Fruit fly (Drosophila melanogaster) whole organism, embryonic: ENCODE results near the gene CG42781.

Experiments
- Atf6 ChIP-seq: fragments of 200-800 bp; sonication (Bioruptor generic); IDR thresholded peaks from 2 replicates; pipeline ENCODE4 v1.3.6; 2022; ENCODE audit warnings: missing biosample characterization, missing genetic modification characterization
- Bteb2 ChIP-seq: fragments of 200-800 bp; sonication (Bioruptor generic); optimal IDR thresholded peaks from 2 replicates; lab custom pipeline; 2016; ENCODE audit warnings: missing biosample characterization, missing genetic modification characterization
- CG10267 ChIP-seq: fragments of 200-800 bp; sonication (Bioruptor generic); optimal IDR thresholded peaks from 2 replicates; lab custom pipeline; 2018; ENCODE audit warnings: missing biosample characterization, mild to moderate bottlenecking, missing genetic modification characterization, moderate library complexity
- CG12659 ChIP-seq: fragments of 200-800 bp; sonication (Bioruptor generic); optimal IDR thresholded peaks from 3 replicates; lab custom pipeline; 2017; ENCODE audit warnings: mild to moderate bottlenecking, missing biosample characterization, missing genetic modification reagents, missing genetic modification characterization
- CG18599 ChIP-seq: fragments of 200-800 bp; sonication (Bioruptor generic); optimal IDR thresholded peaks from 3 replicates; lab custom pipeline; 2017; ENCODE audit warnings: missing biosample characterization, missing genetic modification characterization, mild to moderate bottlenecking, moderate library complexity, missing genetic modification reagents
- CG2202 ChIP-seq: fragments of 200-800 bp; sonication (Bioruptor generic); optimal IDR thresholded peaks from 2 replicates; lab custom pipeline; 2018; ENCODE audit warnings: missing biosample characterization, mild to moderate bottlenecking, missing genetic modification characterization
- CG31441 ChIP-seq: fragments of 200-800 bp; sonication (Bioruptor generic); IDR thresholded peaks from 2 replicates; pipeline ENCODE4 v1.3.6; 2022; ENCODE audit warnings: missing biosample characterization, missing genetic modification characterization
- CG3838 ChIP-seq: fragments of 200-800 bp; sonication (Bioruptor generic); optimal IDR thresholded peaks from 3 replicates; lab custom pipeline; 2016; ENCODE audit warnings: missing biosample characterization, missing genetic modification characterization
- CG4282 ChIP-seq: fragments of 200-800 bp; sonication (Bioruptor generic); optimal IDR thresholded peaks from 2 replicates; lab custom pipeline; 2016; ENCODE audit warnings: missing biosample characterization, missing genetic modification characterization
- CG4360 ChIP-seq: fragments of 200-800 bp; sonication (Bioruptor generic); IDR thresholded peaks from 2 replicates; pipeline ENCODE4 v1.3.6; 2022; ENCODE audit warnings: missing biosample characterization, missing genetic modification characterization
- CG5245 ChIP-seq: fragments of 200-800 bp; sonication (Bioruptor generic); optimal IDR thresholded peaks from 3 replicates; lab custom pipeline; 2016; ENCODE audit warnings: missing biosample characterization, missing genetic modification characterization
- CG6791 ChIP-seq: fragments of 200-800 bp; sonication (Bioruptor generic); IDR thresholded peaks from 3 replicates; pipeline ENCODE4 v1.3.6; 2022; ENCODE audit warnings: missing biosample characterization, missing genetic modification characterization; ENCODE audit not compliant: partially characterized antibody
- CG8281 ChIP-seq: fragments of 200-800 bp; sonication (Bioruptor generic); optimal IDR thresholded peaks from 2 replicates; lab custom pipeline; 2018; ENCODE audit warnings: missing biosample characterization, mild to moderate bottlenecking, missing genetic modification characterization, moderate library complexity
- CG8944 ChIP-seq: fragments of 200-800 bp; sonication (Bioruptor generic); optimal IDR thresholded peaks from 3 replicates; lab custom pipeline; 2016; ENCODE audit warnings: missing biosample characterization, missing genetic modification characterization
- CG9876 ChIP-seq: fragments of 200-800 bp; sonication (Bioruptor generic); optimal IDR thresholded peaks from 2 replicates; lab custom pipeline; 2016; ENCODE audit warnings: missing biosample characterization, missing genetic modification characterization
- D19B ChIP-seq: fragments of 200-800 bp; sonication (Bioruptor generic); optimal IDR thresholded peaks from 2 replicates; lab custom pipeline; 2017; ENCODE audit warnings: missing biosample characterization, mild to moderate bottlenecking, missing genetic modification characterization
- Doc2 ChIP-seq: fragments of 200-800 bp; sonication (Bioruptor generic); IDR thresholded peaks from 2 replicates; pipeline ENCODE4 v1.3.6; 2022; ENCODE audit warnings: missing biosample characterization, missing genetic modification characterization
- E2f2 ChIP-seq: fragments of 200-800 bp; sonication (Bioruptor generic); IDR thresholded peaks from 2 replicates; pipeline ENCODE4 v1.3.6; 2022; ENCODE audit warnings: missing biosample characterization, missing genetic modification characterization
- Eip74EF ChIP-seq, 2 experiments: fragments of 200-800 bp in 1 of 2; fragments of >200 bp in 1 of 2; sonication (Bioruptor generic) in 1 of 2; optimal IDR thresholded peaks; 2 replicates each; lab custom pipeline; 2017 to 2019; ENCODE audit warnings: missing biosample characterization in 2 of 2, missing genetic modification characterization in 2 of 2, mild to moderate bottlenecking in 1 of 2, moderate library complexity in 1 of 2
- Ets65A ChIP-seq: fragments of 200-800 bp; sonication (Bioruptor generic); peaks from one replicate; lab custom pipeline; 2016; ENCODE audit warnings: missing biosample characterization, missing genetic modification characterization
- H15 ChIP-seq: fragments of 200-800 bp; sonication (Bioruptor generic); IDR thresholded peaks from 3 replicates; pipeline ENCODE4 v1.3.6; 2022; ENCODE audit warnings: missing biosample characterization, missing genetic modification characterization
- NC2β ChIP-seq: fragments of 200-800 bp; sonication (Bioruptor generic); optimal IDR thresholded peaks from 2 replicates; lab custom pipeline; 2016; ENCODE audit warnings: missing biosample characterization, missing genetic modification characterization
- Poxn ChIP-seq: fragments of 200-800 bp; sonication (Bioruptor generic); IDR thresholded peaks from 2 replicates; pipeline ENCODE4 v1.3.6; 2022; ENCODE audit warnings: missing biosample characterization, missing genetic modification characterization
- Sox102F ChIP-seq: fragments of 200-800 bp; sonication (Bioruptor generic); optimal IDR thresholded peaks from 2 replicates; lab custom pipeline; 2018; ENCODE audit warnings: missing biosample characterization, mild to moderate bottlenecking, missing genetic modification characterization, moderate library complexity
- ara ChIP-seq: fragments of 200-800 bp; sonication (Bioruptor generic); IDR thresholded peaks from 2 replicates; pipeline ENCODE4 v1.3.6; 2022; ENCODE audit warnings: missing biosample characterization, missing genetic modification characterization
- cad ChIP-seq: fragments of >200 bp; optimal IDR thresholded peaks from 2 replicates; lab custom pipeline; 2017; ENCODE audit warnings: missing biosample characterization, missing genetic modification characterization
- dysf ChIP-seq: fragments of 200-800 bp; sonication (Bioruptor generic); IDR thresholded peaks from 3 replicates; pipeline ENCODE4 v1.3.6; 2022; ENCODE audit warnings: missing biosample characterization, missing genetic modification characterization
- ems ChIP-seq: fragments of 200-800 bp; sonication (Bioruptor generic); optimal IDR thresholded peaks from 3 replicates; lab custom pipeline; 2016; ENCODE audit warnings: missing biosample characterization, missing genetic modification characterization
- fd64A ChIP-seq: fragments of 200-800 bp; sonication (Bioruptor generic); optimal IDR thresholded peaks from 3 replicates; lab custom pipeline; 2018; ENCODE audit warnings: missing biosample characterization, mild to moderate bottlenecking, missing genetic modification characterization
- gsb ChIP-seq: fragments of 200-800 bp; sonication (Bioruptor generic); IDR thresholded peaks from 2 replicates; pipeline ENCODE4 v1.3.6; 2022; ENCODE audit warnings: missing biosample characterization, missing genetic modification characterization
- gt ChIP-seq: fragments of 200-800 bp; sonication (Bioruptor generic); IDR thresholded peaks from 2 replicates; pipeline ENCODE4 v1.3.6; 2022; ENCODE audit warnings: missing biosample characterization, missing genetic modification characterization
- hkb ChIP-seq, 2 experiments: fragments of 200-800 bp in 1 of 2; fragments of >200 bp in 1 of 2; sonication (Bioruptor generic) in 1 of 2; IDR thresholded peaks in 1 of 2; optimal IDR thresholded peaks in 1 of 2; 2 replicates each; pipeline versions ENCODE4 v1.3.6 to Lab custom; 2017 to 2022; ENCODE audit warnings: missing biosample characterization in 1 of 2, missing genetic modification characterization in 1 of 2
- inv ChIP-seq: fragments of 200-800 bp; sonication (Bioruptor generic); IDR thresholded peaks from 2 replicates; pipeline ENCODE4 v1.3.6; 2022; ENCODE audit warnings: missing biosample characterization, missing genetic modification characterization; ENCODE audit not compliant: partially characterized antibody
- jing ChIP-seq: fragments of 200-800 bp; sonication (Bioruptor generic); optimal IDR thresholded peaks from 2 replicates; lab custom pipeline; 2018; ENCODE audit warnings: missing biosample characterization, mild to moderate bottlenecking, missing genetic modification characterization
- kah ChIP-seq: fragments of 200-800 bp; sonication (Bioruptor generic); optimal IDR thresholded peaks from 2 replicates; lab custom pipeline; 2018; ENCODE audit warnings: missing biosample characterization, mild to moderate bottlenecking, missing genetic modification characterization
- lola ChIP-seq, 3 experiments: fragments of >200 bp in 2 of 3; fragments of 200-800 bp in 1 of 3; sonication (Bioruptor generic) in 1 of 3; optimal IDR thresholded peaks; 2 replicates each; lab custom pipeline; 2017 to 2019; ENCODE audit warnings: missing biosample characterization in 3 of 3, missing genetic modification characterization in 3 of 3, mild to moderate bottlenecking in 1 of 3, moderate library complexity in 1 of 3
- nau ChIP-seq: fragments of 200-800 bp; sonication (Bioruptor generic); optimal IDR thresholded peaks from 3 replicates; lab custom pipeline; 2017; ENCODE audit warnings: missing biosample characterization, mild to moderate bottlenecking, missing genetic modification characterization, missing genetic modification reagents
- nerfin-1 ChIP-seq: fragments of 200-800 bp; sonication (Bioruptor generic); optimal IDR thresholded peaks from 3 replicates; lab custom pipeline; 2019; ENCODE audit warnings: missing biosample characterization, mild to moderate bottlenecking, missing genetic modification characterization, moderate library complexity
- nerfin-2 ChIP-seq: fragments of 200-800 bp; sonication (Bioruptor generic); IDR thresholded peaks from 2 replicates; pipeline ENCODE4 v1.3.6; 2022; ENCODE audit warnings: missing biosample characterization, missing genetic modification characterization; ENCODE audit not compliant: partially characterized antibody
- onecut ChIP-seq: fragments of 200-800 bp; sonication (Bioruptor generic); IDR thresholded peaks from 2 replicates; pipeline ENCODE4 v1.3.6; 2022; ENCODE audit warnings: missing biosample characterization, missing genetic modification characterization
- org-1 ChIP-seq: fragments of 200-800 bp; sonication (Bioruptor generic); optimal IDR thresholded peaks from 2 replicates; lab custom pipeline; 2017; ENCODE audit warnings: missing biosample characterization, missing genetic modification characterization
- pita ChIP-seq: fragments of 200-800 bp; sonication (Bioruptor generic); optimal IDR thresholded peaks from 2 replicates; lab custom pipeline; 2017; ENCODE audit warnings: missing biosample characterization, mild to moderate bottlenecking, missing genetic modification characterization
- pum ChIP-seq: fragments of 200-800 bp; sonication (Bioruptor generic); optimal IDR thresholded peaks from 2 replicates; lab custom pipeline; 2016; ENCODE audit warnings: missing biosample characterization, missing genetic modification characterization
- repo ChIP-seq: fragments of 200-800 bp; sonication (Bioruptor generic); optimal IDR thresholded peaks from 2 replicates; lab custom pipeline; 2016; ENCODE audit warnings: missing biosample characterization, missing genetic modification characterization
- tll ChIP-seq, 2 experiments: fragments of 200-800 bp in 1 of 2; fragments of >200 bp in 1 of 2; sonication (Bioruptor generic) in 1 of 2; optimal IDR thresholded peaks; 2 replicates each; lab custom pipeline; 2017 to 2019; ENCODE audit warnings: missing biosample characterization in 2 of 2, missing genetic modification characterization in 2 of 2, mild to moderate bottlenecking in 1 of 2, moderate library complexity in 1 of 2
- zfh2 ChIP-seq: fragments of 200-800 bp; sonication (Bioruptor generic); optimal IDR thresholded peaks from 2 replicates; lab custom pipeline; 2016; ENCODE audit warnings: missing biosample characterization, missing genetic modification characterization

The CG42781 gene

dm6 chrX:7333858-7334800 lies 48.7 kb downstream of the CG42781 start (continued):
- peak; percentile 73 for TF ChIP-seq Ets65A
- TF ChIP-seq ara = no peak
- TF ChIP-seq, all 482 proteins: peak for 139

- peak; percentile 29 for TF ChIP-seq NC2β (GFP tag; lab: Kevin White, UChicago)
- no peak for TF ChIP-seq nau
- TF ChIP-seq Doc2 (GFP tag; lab: Robert Waterston, UW) = no peak
- TF ChIP-seq tll (GFP tag; optimal IDR thresholded peaks at IDR 0.05; lab: Kevin White, UChicago) = peak in 1 of 2 experiments; percentile 51
- peak in 1 of 3 experiments; percentile 25 for TF ChIP-seq lola (GFP tag; optimal IDR thresholded peaks at IDR 0.05; lab: Kevin White, UChicago)
- no peak for TF ChIP-seq Sox102F (GFP tag; lab: Kevin White, UChicago)
- peak; percentile 41 for TF ChIP-seq cad (GFP tag; lab: Kevin White, UChicago)
- no peak for TF ChIP-seq jing (GFP tag; lab: Kevin White, UChicago)
- TF ChIP-seq E2f2 (GFP tag; lab: Robert Waterston, UW) = no peak; the same call in 1 of the 2 replicates
- TF ChIP-seq Bteb2 (GFP tag; lab: Kevin White, UChicago) = no peak
- no peak for TF ChIP-seq D19B
- TF ChIP-seq CG3838 (GFP tag; lab: Kevin White, UChicago) = peak; percentile 56
- no peak for TF ChIP-seq CG10267 (tag; lab: Kevin White, UChicago)
- TF ChIP-seq Eip74EF (GFP tag; optimal IDR thresholded peaks at IDR 0.05; lab: Kevin White, UChicago) = no peak
- TF ChIP-seq CG18599 (GFP tag; lab: Kevin White, UChicago) = no peak
- TF ChIP-seq inv (GFP tag; lab: Robert Waterston, UW) = no peak
- TF ChIP-seq nerfin-2 (GFP tag; lab: Robert Waterston, UW) = no peak
- peak; percentile 72 for TF ChIP-seq fd64A (GFP tag; lab: Kevin White, UChicago)
- TF ChIP-seq CG12659 (GFP tag; lab: Kevin White, UChicago) = peak; percentile 1
- peak; percentile 40 for TF ChIP-seq CG2202 (tag; lab: Kevin White, UChicago)
- TF ChIP-seq gt (GFP tag; lab: Robert Waterston, UW) = no peak
- TF ChIP-seq H15 (GFP tag; lab: Robert Waterston, UW) = 0 out of 3 replicates have a peak, but pooled peaks have one; percentile 37
- TF ChIP-seq CG8281 (tag; lab: Kevin White, UChicago) = no peak
- peak; percentile 87 for TF ChIP-seq onecut (GFP tag; lab: Robert Waterston, UW)
- peak; percentile 54; the same call in 1 of the 2 replicates for TF ChIP-seq Atf6 (GFP tag; lab: Robert Waterston, UW)
- no peak for TF ChIP-seq CG6791 (GFP tag; lab: Robert Waterston, UW)
- no peak for TF ChIP-seq CG4360 (GFP tag; lab: Robert Waterston, UW)
- peak; percentile 28 for TF ChIP-seq nerfin-1 (tag; lab: Kevin White, UChicago)
- no peak for TF ChIP-seq ems (GFP tag; lab: Kevin White, UChicago)
- TF ChIP-seq gsb (GFP tag; lab: Robert Waterston, UW) = no peak
- peak; percentile 32 for TF ChIP-seq pum (GFP tag; lab: Kevin White, UChicago)
- TF ChIP-seq CG9876 (GFP tag; lab: Kevin White, UChicago) = peak; percentile 24
- TF ChIP-seq hkb (optimal IDR thresholded peaks at IDR 0.05; lab: Kevin White, UChicago) = no peak
- peak; percentile 72 for TF ChIP-seq hkb (GFP tag; IDR thresholded peaks at IDR 0.05; lab: Robert Waterston, UW)
- peak; percentile 51 for TF ChIP-seq org-1
- TF ChIP-seq kah (GFP tag; lab: Kevin White, UChicago) = no peak
- no peak for TF ChIP-seq repo (GFP tag; lab: Kevin White, UChicago)
- no peak for TF ChIP-seq CG31441
- no peak for TF ChIP-seq CG5245 (GFP tag; lab: Kevin White, UChicago)
- peak; percentile 38 for TF ChIP-seq CG8944 (GFP tag; lab: Kevin White, UChicago)
- no peak for TF ChIP-seq zfh2 (GFP tag; lab: Kevin White, UChicago)
- TF ChIP-seq dysf = no peak; the same call in 2 of the 3 replicates
- TF ChIP-seq pita (GFP tag; lab: Kevin White, UChicago) = no peak
- no peak for TF ChIP-seq CG4282
- TF ChIP-seq Poxn (GFP tag; lab: Robert Waterston, UW) = no peak
Observed at dm6 chrX:7333298-7333743, 49.5 kb downstream of the CG42781 start.
